Worm (Caenorhabditis elegans): ENCODE data around the gene C13G5.2.

DNA sequence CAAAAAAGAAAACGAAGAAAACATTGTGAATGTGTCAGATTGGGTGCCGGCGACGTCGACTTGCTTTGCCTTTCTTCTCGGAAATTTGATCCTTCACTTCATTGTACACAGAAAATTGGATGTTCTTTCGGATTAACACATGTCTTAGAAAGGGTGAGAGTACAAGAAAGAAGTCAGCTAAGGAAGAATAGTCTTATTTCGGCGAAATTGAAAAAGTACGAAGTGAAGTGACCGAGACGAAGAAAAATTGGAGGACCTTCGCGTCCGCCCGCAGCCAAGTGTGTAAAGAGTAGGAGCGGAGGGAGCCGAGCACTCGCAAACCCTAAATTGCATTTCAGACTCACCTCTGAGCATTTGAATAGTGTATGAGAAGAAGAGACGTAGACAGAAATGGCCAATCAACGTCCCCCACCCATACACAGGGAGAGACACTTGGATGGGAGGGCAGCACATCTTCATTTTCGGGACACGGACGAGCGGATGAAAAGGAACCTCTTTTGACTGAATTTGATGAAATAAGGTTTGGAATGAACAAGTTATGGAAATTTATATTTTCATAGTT, 29.6 kb downstream of the C13G5.2 start, which contains the start of gene glr-1:
- TF ChIP-seq med-1 (GFP tag; optimal IDR thresholded peaks at IDR 0.05; ENCODE audit: insufficient read depth) (no peak), T22C8.4 (GFP tag; IDR thresholded peaks at IDR 0.05) (no peak), klf-2 (GFP tag; conservative IDR thresholded peaks at IDR 0.05) (no peak), cog-1 (tag; optimal IDR thresholded peaks at IDR 0.05) (no peak), ztf-23 (GFP tag; IDR thresholded peaks at IDR 0.05) (no peak), flt-1 (GFP tag; IDR thresholded peaks at IDR 0.05) (no peak), ref-1 (GFP tag; conservative IDR thresholded peaks at IDR 0.05) (no peak)
